Worm (Caenorhabditis elegans): ENCODE data around the gene ZK546.2.

Gene ZK546.2

DNA sequence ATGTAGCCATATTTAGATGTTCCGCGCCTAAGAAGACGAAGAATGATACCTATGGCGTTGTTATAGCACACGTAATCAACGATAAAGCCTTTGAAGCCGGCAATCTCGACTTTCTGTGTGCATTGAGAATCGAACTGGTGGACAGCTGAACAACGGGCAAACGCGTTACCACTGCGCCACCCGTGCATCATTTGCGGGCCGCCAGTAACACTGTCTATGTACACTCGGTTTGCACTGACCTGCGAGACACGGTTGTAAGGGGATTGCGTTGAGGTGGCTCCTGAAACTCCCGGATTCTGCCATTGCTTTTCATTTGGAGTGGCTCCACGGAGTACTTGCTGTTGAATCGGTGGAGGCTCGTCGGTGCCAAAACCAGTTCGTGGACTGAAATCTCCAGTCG, 3.4 kb upstream of the ZK546.2 start (continued):
- TF ChIP-seq T23F11.4 (GFP tag; optimal IDR thresholded peaks at IDR 0.05) (peak; percentile 82), C38D4.7 (GFP tag; optimal IDR thresholded peaks at IDR 0.05) (peak; percentile 76), ttx-3 (tag; optimal IDR thresholded peaks at IDR 0.05) (peak; percentile 40), pat-9 (tag; optimal IDR thresholded peaks at IDR 0.05) (peak; percentile 78), elt-4 (tag; optimal IDR thresholded peaks at IDR 0.05) (no peak), fax-1 (tag; optimal IDR thresholded peaks at IDR 0.05) (peak; percentile 16), mec-3 (tag; optimal IDR thresholded peaks at IDR 0.05; ENCODE audit: borderline replicate concordance) (peak; percentile 59), hlh-30 (tag; optimal IDR thresholded peaks at IDR 0.05; ENCODE audit: insufficient read depth) (peak; percentile 6), pqm-1 (tag; optimal IDR thresholded peaks at IDR 0.05) (no peak), sox-4 (tag; optimal IDR thresholded peaks at IDR 0.05) (peak; percentile 43), gmeb-2 (tag; optimal IDR thresholded peaks at IDR 0.05) (peak; percentile 59), hlh-15 (tag; optimal IDR thresholded peaks at IDR 0.05) (no peak), nhr-11 (tag; optimal IDR thresholded peaks at IDR 0.05) (no peak), dve-1 (tag; optimal IDR thresholded peaks at IDR 0.05) (peak; percentile 49), ceh-48 (tag; optimal IDR thresholded peaks at IDR 0.05) (peak; percentile 2), dmd-4 (tag; optimal IDR thresholded peaks at IDR 0.05; ENCODE audit: borderline replicate concordance) (no peak)

DNA sequence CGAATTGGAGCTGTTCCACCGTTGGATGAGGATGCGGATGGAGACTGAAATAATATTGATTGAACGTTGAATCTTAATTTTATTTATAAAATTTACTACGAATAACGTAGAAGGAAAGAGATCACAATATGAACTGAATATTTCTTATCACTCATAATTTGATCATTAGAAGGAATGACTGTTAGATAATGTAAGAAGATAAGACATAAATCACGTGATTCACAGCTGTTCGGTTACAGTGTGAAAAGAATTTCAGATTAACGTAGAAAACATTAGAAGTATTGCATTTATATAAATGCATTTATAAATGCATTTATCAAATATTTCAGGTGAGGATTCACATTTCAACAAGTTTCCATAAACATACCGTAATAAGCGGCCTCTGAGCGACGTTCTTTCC, 3.0 kb upstream of the ZK546.2 start:
- TF ChIP-seq unc-3 (GFP tag; conservative IDR thresholded peaks at IDR 0.05) (no peak), unc-3 (tag; optimal IDR thresholded peaks at IDR 0.05) (no peak), sdc-2 (tag; optimal IDR thresholded peaks at IDR 0.05) (no peak), ref-2 (tag; optimal IDR thresholded peaks at IDR 0.05) (no peak), ceh-34 (tag; optimal IDR thresholded peaks at IDR 0.05) (no peak), unc-55 (GFP tag; optimal IDR thresholded peaks at IDR 0.05) (no peak), madf-2 (tag; optimal IDR thresholded peaks at IDR 0.05) (no peak), ceh-9 (tag; optimal IDR thresholded peaks at IDR 0.05) (no peak), ceh-14 (tag; optimal IDR thresholded peaks at IDR 0.05) (no peak), elt-2 (tag; optimal IDR thresholded peaks at IDR 0.05) (peak; percentile 70), ceh-24 (tag; optimal IDR thresholded peaks at IDR 0.05) (no peak), pros-1 (tag; optimal IDR thresholded peaks at IDR 0.05) (no peak), hlh-30 (tag; optimal IDR thresholded peaks at IDR 0.05; ENCODE audit: insufficient read depth) (peak; percentile 16), Y22D7AL.16 (tag; optimal IDR thresholded peaks at IDR 0.05) (no peak), fkh-10 (GFP tag; optimal IDR thresholded peaks at IDR 0.05) (no peak)

DNA sequence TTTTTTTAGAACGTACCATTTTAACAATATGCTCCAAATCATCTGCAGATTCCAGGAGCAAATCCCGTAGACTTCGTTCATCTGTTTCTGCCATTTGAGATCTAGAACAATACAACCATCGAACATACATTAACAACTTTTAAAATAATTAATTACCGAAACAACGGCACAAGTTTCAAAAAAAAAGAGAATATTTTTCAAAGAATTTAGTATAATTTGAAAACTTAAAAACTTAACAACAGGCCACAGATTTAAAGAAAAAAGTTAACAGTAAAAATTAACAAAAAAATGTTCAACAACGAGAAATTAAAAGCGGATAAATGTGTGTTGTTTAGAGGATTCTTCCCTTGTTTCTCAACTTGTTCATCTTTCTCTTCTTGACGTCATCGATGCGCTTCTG, 2.0 kb upstream of the ZK546.2 start, which contains the start of gene mdt-4:
Gene mdt-4 (minus strand): TSS at position 101 of the 400 bp plus-strand sequence.
- TF ChIP-seq pros-1 (tag; optimal IDR thresholded peaks at IDR 0.05) = no peak
- no peak for TF ChIP-seq K09A11.1 (tag; optimal IDR thresholded peaks at IDR 0.05; ENCODE audit: insufficient read depth)
- no peak for TF ChIP-seq elt-2 (tag; optimal IDR thresholded peaks at IDR 0.05)
- no peak for TF ChIP-seq ceh-45 (GFP tag; IDR thresholded peaks at IDR 0.05)

DNA sequence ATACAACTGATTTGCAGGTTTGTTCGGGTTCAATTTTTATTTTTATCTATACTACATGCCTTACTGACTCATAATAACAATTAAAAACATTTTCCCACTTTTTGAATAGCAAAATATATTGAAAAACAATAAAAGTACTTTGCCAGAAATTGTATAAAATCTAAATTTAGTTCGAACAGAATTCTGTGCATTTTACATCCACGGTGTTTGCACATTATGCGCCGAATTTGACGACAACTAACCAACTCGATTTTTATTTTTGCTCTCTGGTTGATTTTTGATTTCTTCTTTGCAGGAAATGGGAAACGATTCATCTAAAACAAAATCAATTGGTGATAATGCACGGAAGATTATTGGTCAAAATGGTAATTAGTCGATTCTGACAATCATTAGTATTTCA, 948 bp downstream of the ZK546.2 start:
- TF ChIP-seq hlh-15 (tag; optimal IDR thresholded peaks at IDR 0.05) (no peak), ceh-48 (tag; optimal IDR thresholded peaks at IDR 0.05) (no peak), ttx-3 (tag; optimal IDR thresholded peaks at IDR 0.05) (no peak), elt-2 (tag; optimal IDR thresholded peaks at IDR 0.05) (no peak), mec-3 (tag; optimal IDR thresholded peaks at IDR 0.05; ENCODE audit: borderline replicate concordance) (no peak), ceh-18 (tag; optimal IDR thresholded peaks at IDR 0.05) (no peak), ceh-19 (GFP tag; optimal IDR thresholded peaks at IDR 0.05) (no peak), ama-1 (optimal IDR thresholded peaks at IDR 0.05) (no peak), odd-2 (tag; optimal IDR thresholded peaks at IDR 0.05) (no peak), pqm-1 (tag; optimal IDR thresholded peaks at IDR 0.05) (no peak), hlh-8 (tag; optimal IDR thresholded peaks at IDR 0.05) (no peak), C08G9.2 (tag; optimal IDR thresholded peaks at IDR 0.05) (no peak), ceh-9 (tag; optimal IDR thresholded peaks at IDR 0.05) (no peak), pat-9 (tag; optimal IDR thresholded peaks at IDR 0.05) (no peak), ceh-14 (tag; optimal IDR thresholded peaks at IDR 0.05) (no peak), nhr-11 (tag; optimal IDR thresholded peaks at IDR 0.05) (no peak)
